Worm (Caenorhabditis elegans): ENCODE data around the gene K02E2.8.

Gene K02E2.8

ce11 chrV:20386942-20387341 lies 20.2 kb upstream of the K02E2.8 start, which contains the start of gene K02E2.7:
TSS of gene K02E2.7 (minus strand) at chrV:20387042.
- TF ChIP-seq nhr-84 (tag; optimal IDR thresholded peaks at IDR 0.05) (no peak), sptf-1 (tag; optimal IDR thresholded peaks at IDR 0.05) (no peak), C16A3.4 (tag; optimal IDR thresholded peaks at IDR 0.05) (no peak), ceh-63 (GFP tag; optimal IDR thresholded peaks at IDR 0.05) (no peak), ceh-8 (GFP tag; optimal IDR thresholded peaks at IDR 0.05) (no peak), hpl-2 (GFP tag; optimal IDR thresholded peaks at IDR 0.05) (no peak), pax-3 (tag; optimal IDR thresholded peaks at IDR 0.05) (no peak), nhr-47 (tag; optimal IDR thresholded peaks at IDR 0.05) (no peak), hlh-4 (tag; optimal IDR thresholded peaks at IDR 0.05) (no peak), xbp-1 (tag; optimal IDR thresholded peaks at IDR 0.05) (no peak), nhr-11 (tag; optimal IDR thresholded peaks at IDR 0.05) (no peak), unc-98 (GFP tag; IDR thresholded peaks at IDR 0.05) (no peak), fkh-4 (tag; optimal IDR thresholded peaks at IDR 0.05; ENCODE audit: borderline replicate concordance) (no peak), mep-1 (tag; optimal IDR thresholded peaks at IDR 0.05) (no peak), irx-1 (tag; optimal IDR thresholded peaks at IDR 0.05) (no peak), grh-1 (GFP tag; IDR thresholded peaks at IDR 0.05) (no peak)

ce11 chrV:20383065-20383609 lies 16.4 kb upstream of the K02E2.8 start, which contains the start of gene K02E2.11:
TSS of gene K02E2.11 (plus strand) at chrV:20383315.
- peak; percentile 50 for TF ChIP-seq nhr-20 (tag; optimal IDR thresholded peaks at IDR 0.05)
- TF ChIP-seq nhr-71 (tag; optimal IDR thresholded peaks at IDR 0.05), result peak; percentile 62
- no peak for TF ChIP-seq pax-3 (tag; optimal IDR thresholded peaks at IDR 0.05)
- no peak for TF ChIP-seq C34B4.2 (tag; optimal IDR thresholded peaks at IDR 0.05)
- peak; percentile 38 for TF ChIP-seq xbp-1 (tag; optimal IDR thresholded peaks at IDR 0.05)
- TF ChIP-seq ztf-11 (tag; optimal IDR thresholded peaks at IDR 0.05), result no peak
- TF ChIP-seq skn-1 (tag; optimal IDR thresholded peaks at IDR 0.05), result peak; percentile 57
- TF ChIP-seq ceh-82 (tag; optimal IDR thresholded peaks at IDR 0.05), result peak in 2 of 3 experiments; percentile 51 to 52
- TF ChIP-seq C16A3.4 (tag; optimal IDR thresholded peaks at IDR 0.05), result no peak
- peak; percentile 28 for TF ChIP-seq dsc-1 (tag; optimal IDR thresholded peaks at IDR 0.05)
- TF ChIP-seq mep-1 (tag; optimal IDR thresholded peaks at IDR 0.05), result peak; percentile 41
- no peak for TF ChIP-seq pqm-1 (tag; optimal IDR thresholded peaks at IDR 0.05)
- TF ChIP-seq nhr-47 (tag; optimal IDR thresholded peaks at IDR 0.05), result no peak
- TF ChIP-seq fkh-8 (tag; optimal IDR thresholded peaks at IDR 0.05), result peak; percentile 9
- TF ChIP-seq dpl-1 (GFP tag; optimal IDR thresholded peaks at IDR 0.05), result peak in 2 of 3 experiments; percentile 4 to 21
- no peak for TF ChIP-seq isw-1 (GFP tag; IDR thresholded peaks at IDR 0.05)
- no peak for TF ChIP-seq C04F5.9 (tag; optimal IDR thresholded peaks at IDR 0.05)
- TF ChIP-seq fos-1 (tag; optimal IDR thresholded peaks at IDR 0.05), result peak; percentile 38
- TF ChIP-seq lin-35 (GFP tag; optimal IDR thresholded peaks at IDR 0.05), result peak; percentile 23 to 60
- peak; percentile 7 for TF ChIP-seq irx-1 (tag; optimal IDR thresholded peaks at IDR 0.05)
- peak; percentile 71 for TF ChIP-seq snu-23 (GFP tag; optimal IDR thresholded peaks at IDR 0.05)
- no peak for TF ChIP-seq egl-27 (tag; optimal IDR thresholded peaks at IDR 0.05)
- TF ChIP-seq efl-1 (optimal IDR thresholded peaks at IDR 0.05), result peak; percentile 40 to 78
- TF ChIP-seq efl-1 (GFP tag; optimal IDR thresholded peaks at IDR 0.05 in 1 of 2), result peak in 1 of 2 experiments; percentile 19
- peak; percentile 53 for TF ChIP-seq swsn-7 (tag; optimal IDR thresholded peaks at IDR 0.05)
- TF ChIP-seq rnt-1 (tag; optimal IDR thresholded peaks at IDR 0.05), result no peak
- no peak for TF ChIP-seq ces-1 (GFP tag; optimal IDR thresholded peaks at IDR 0.05)
- no peak for TF ChIP-seq fkh-4 (tag; optimal IDR thresholded peaks at IDR 0.05; ENCODE audit: borderline replicate concordance)
- TF ChIP-seq ama-1 (optimal IDR thresholded peaks at IDR 0.05), result no peak
- TF ChIP-seq tbx-2 (tag; optimal IDR thresholded peaks at IDR 0.05), result peak; percentile 36
- TF ChIP-seq mdl-1 (tag; optimal IDR thresholded peaks at IDR 0.05), result peak in 1 of 2 experiments; percentile 59
- TF ChIP-seq lin-39 (tag; optimal IDR thresholded peaks at IDR 0.05), result no peak
- no peak for TF ChIP-seq sptf-1 (tag; optimal IDR thresholded peaks at IDR 0.05)
- no peak for TF ChIP-seq grh-1 (GFP tag; IDR thresholded peaks at IDR 0.05)
- no peak for TF ChIP-seq zag-1 (tag; optimal IDR thresholded peaks at IDR 0.05)
- TF ChIP-seq snpc-4 (tag; optimal IDR thresholded peaks at IDR 0.05), result peak; percentile 19
- TF ChIP-seq Y116A8C.19 (tag; optimal IDR thresholded peaks at IDR 0.05; ENCODE audit: borderline replicate concordance), result no peak
- peak; percentile 51 for TF ChIP-seq blmp-1 (tag; optimal IDR thresholded peaks at IDR 0.05)
- peak; percentile 23 to 44 for TF ChIP-seq lsy-2 (tag; optimal IDR thresholded peaks at IDR 0.05)
- no peak for TF ChIP-seq ets-5 (GFP tag; IDR thresholded peaks at IDR 0.05)
- no peak for TF ChIP-seq unc-98 (GFP tag; IDR thresholded peaks at IDR 0.05)
- no peak for TF ChIP-seq elt-3 (tag; optimal IDR thresholded peaks at IDR 0.05)
- no peak for TF ChIP-seq vab-15 (tag; optimal IDR thresholded peaks at IDR 0.05)
- no peak for TF ChIP-seq nhr-84 (tag; optimal IDR thresholded peaks at IDR 0.05)
- peak; percentile 14 for TF ChIP-seq unc-86 (tag; optimal IDR thresholded peaks at IDR 0.05)
